Fruit fly (Drosophila melanogaster) Kc167 (cell line): ENCODE results near the gene CG6415.

Experiments
- Myc ChIP-seq: fragments of >200 bp; optimal IDR thresholded peaks from 2 replicates; lab custom pipeline; 2017; ENCODE audit warnings: missing external identifiers
- h ChIP-seq: fragments of >200 bp; optimal IDR thresholded peaks from 3 replicates; lab custom pipeline; 2018; ENCODE audit warnings: missing external identifiers
- insv ChIP-seq: fragments of >200 bp; optimal IDR thresholded peaks from 3 replicates; lab custom pipeline; 2018; ENCODE audit warnings: missing external identifiers
- psq ChIP-seq: fragments of >200 bp; optimal IDR thresholded peaks from 2 replicates; lab custom pipeline; 2017; ENCODE audit warnings: missing external identifiers
- ttk ChIP-seq: sonication (Bioruptor generic); optimal IDR thresholded peaks from 2 replicates; lab custom pipeline; 2017; ENCODE audit warnings: missing external identifiers

DNA sequence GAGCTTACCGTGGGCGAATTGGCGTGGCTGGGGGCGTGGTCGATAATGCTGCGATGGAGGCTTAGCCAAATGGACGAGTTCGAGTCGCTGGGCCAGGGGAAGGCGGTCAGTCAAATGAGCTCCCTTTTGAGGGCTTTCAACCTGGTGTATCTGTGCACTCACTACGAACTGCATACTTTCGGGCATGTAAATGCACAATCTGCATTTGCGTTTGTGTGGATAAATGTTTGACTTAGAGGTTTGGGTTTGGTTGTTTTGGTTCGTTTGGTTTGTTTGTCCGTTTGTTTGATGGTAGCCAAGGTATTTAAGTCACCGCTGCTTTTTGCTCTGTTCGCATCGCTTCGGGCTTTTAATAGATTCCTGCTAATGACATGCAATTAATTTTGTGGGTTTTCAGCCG lies 7.8 kb downstream of the CG6415 start:
- no peak for TF ChIP-seq psq
- TF ChIP-seq h: no peak
- TF ChIP-seq insv: no peak
- TF ChIP-seq ttk (lab: Kevin White, UChicago): no peak
- no peak for TF ChIP-seq Myc (lab: Kevin White, UChicago)
